Fruit fly (Drosophila melanogaster): ENCODE data around the gene CG15771.

The CG15771 gene

dm6 chrX:5754837-5755828, at the start of gene CG15771, which contains the start of gene lin-52:
Gene CG15771, plus strand, starts transcription at chrX:5755574.
Gene lin-52, minus strand, starts transcription at chrX:5754958.
- TF ChIP-seq psq (optimal IDR thresholded peaks at IDR 0.05) (no peak), Dll (optimal IDR thresholded peaks at IDR 0.05) (peak; percentile 77), usp (GFP tag; optimal IDR thresholded peaks at IDR 0.05) (no peak)

- TF ChIP-seq psq (optimal IDR thresholded peaks at IDR 0.05), result no peak
- no peak for TF ChIP-seq EcR (GFP tag; optimal IDR thresholded peaks at IDR 0.05)
- no peak for TF ChIP-seq pan (optimal IDR thresholded peaks at IDR 0.05)
- TF ChIP-seq Dll (optimal IDR thresholded peaks at IDR 0.05), result no peak
- TF ChIP-seq CG8478 (optimal IDR thresholded peaks at IDR 0.05), result no peak
- no peak for TF ChIP-seq usp (GFP tag; optimal IDR thresholded peaks at IDR 0.05)
Observed at dm6 chrX:5705899-5706312, 49.5 kb upstream of the CG15771 start.

dm6 chrX:5712966-5713365, 42.4 kb upstream of the CG15771 start:
- TF ChIP-seq CG8478 (optimal IDR thresholded peaks at IDR 0.05), result no peak
- TF ChIP-seq Dll (optimal IDR thresholded peaks at IDR 0.05), result no peak
- TF ChIP-seq EcR (GFP tag; optimal IDR thresholded peaks at IDR 0.05), result no peak
- no peak for TF ChIP-seq pan (optimal IDR thresholded peaks at IDR 0.05)
- no peak for TF ChIP-seq psq (optimal IDR thresholded peaks at IDR 0.05)
- TF ChIP-seq usp (GFP tag; optimal IDR thresholded peaks at IDR 0.05), result no peak

- no peak for TF ChIP-seq pan (optimal IDR thresholded peaks at IDR 0.05)
- TF ChIP-seq psq (optimal IDR thresholded peaks at IDR 0.05), result no peak
- TF ChIP-seq CG8478 (optimal IDR thresholded peaks at IDR 0.05), result no peak
- TF ChIP-seq EcR (GFP tag; optimal IDR thresholded peaks at IDR 0.05), result no peak
- TF ChIP-seq usp (GFP tag; optimal IDR thresholded peaks at IDR 0.05), result no peak
- no peak for TF ChIP-seq Dll (optimal IDR thresholded peaks at IDR 0.05)
Observed at dm6 chrX:5714786-5715185, 40.6 kb upstream of the CG15771 start.

dm6 chrX:5715455-5716227, 39.7 kb upstream of the CG15771 start:
- TF ChIP-seq EcR (GFP tag; optimal IDR thresholded peaks at IDR 0.05) (no peak), CG8478 (optimal IDR thresholded peaks at IDR 0.05) (no peak), pan (optimal IDR thresholded peaks at IDR 0.05) (no peak), psq (optimal IDR thresholded peaks at IDR 0.05) (no peak), Dll (optimal IDR thresholded peaks at IDR 0.05) (no peak), usp (GFP tag; optimal IDR thresholded peaks at IDR 0.05) (no peak)

- TF ChIP-seq Dll (optimal IDR thresholded peaks at IDR 0.05) (no peak), EcR (GFP tag; optimal IDR thresholded peaks at IDR 0.05) (no peak), usp (GFP tag; optimal IDR thresholded peaks at IDR 0.05) (no peak), CG8478 (optimal IDR thresholded peaks at IDR 0.05) (no peak)
Observed at dm6 chrX:5717741-5718475, 37.5 kb upstream of the CG15771 start, which contains the start of gene CG33080. Gene CG33080, minus strand, starts transcription at chrX:5717778.

- no peak for TF ChIP-seq pan (optimal IDR thresholded peaks at IDR 0.05)
- TF ChIP-seq CG8478 (optimal IDR thresholded peaks at IDR 0.05), result no peak
- no peak for TF ChIP-seq Dll (optimal IDR thresholded peaks at IDR 0.05)
Observed at dm6 chrX:5718476-5719012, 36.8 kb upstream of the CG15771 start.

- no peak for TF ChIP-seq CG8478 (optimal IDR thresholded peaks at IDR 0.05)
- TF ChIP-seq EcR (GFP tag; optimal IDR thresholded peaks at IDR 0.05), result no peak
- TF ChIP-seq usp (GFP tag; optimal IDR thresholded peaks at IDR 0.05), result no peak
- no peak for TF ChIP-seq Dll (optimal IDR thresholded peaks at IDR 0.05)
- TF ChIP-seq psq (optimal IDR thresholded peaks at IDR 0.05), result no peak
- no peak for TF ChIP-seq pan (optimal IDR thresholded peaks at IDR 0.05)
Observed at dm6 chrX:5723577-5723976, 31.8 kb upstream of the CG15771 start.

dm6 chrX:5724151-5724699, 31.1 kb upstream of the CG15771 start:
- no peak for TF ChIP-seq Dll (optimal IDR thresholded peaks at IDR 0.05)
- TF ChIP-seq usp (GFP tag; optimal IDR thresholded peaks at IDR 0.05), result no peak
- TF ChIP-seq EcR (GFP tag; optimal IDR thresholded peaks at IDR 0.05), result no peak
- TF ChIP-seq CG8478 (optimal IDR thresholded peaks at IDR 0.05), result no peak
- TF ChIP-seq pan (optimal IDR thresholded peaks at IDR 0.05), result no peak
- TF ChIP-seq psq (optimal IDR thresholded peaks at IDR 0.05), result no peak

dm6 chrX:5724744-5725185, 30.6 kb upstream of the CG15771 start:
- TF ChIP-seq Dll (optimal IDR thresholded peaks at IDR 0.05) (no peak), usp (GFP tag; optimal IDR thresholded peaks at IDR 0.05) (no peak), psq (optimal IDR thresholded peaks at IDR 0.05) (no peak)

dm6 chrX:5732440-5732839, 22.9 kb upstream of the CG15771 start, which contains the start of gene CG15773:
Gene CG15773, plus strand, starts transcription at chrX:5732740.
- TF ChIP-seq psq (optimal IDR thresholded peaks at IDR 0.05) (no peak), pan (optimal IDR thresholded peaks at IDR 0.05) (no peak), CG8478 (optimal IDR thresholded peaks at IDR 0.05) (no peak), EcR (GFP tag; optimal IDR thresholded peaks at IDR 0.05) (no peak), usp (GFP tag; optimal IDR thresholded peaks at IDR 0.05) (no peak), Dll (optimal IDR thresholded peaks at IDR 0.05) (no peak)

Data from whole organism.